Fruit fly (Drosophila melanogaster) whole organism, pupa: ENCODE results near the gene Trs33.

Source experiments
- CG12605 ChIP-seq: fragments of 200-800 bp; sonication (Bioruptor generic); IDR thresholded peaks from 2 replicates; pipeline ENCODE4 v1.3.6; 2022; ENCODE audit warnings: missing biosample characterization, missing genetic modification characterization
- CG13204 ChIP-seq: fragments of 200-800 bp; sonication (Bioruptor generic); optimal IDR thresholded peaks from 2 replicates; lab custom pipeline; 2018; ENCODE audit warnings: missing biosample characterization, mild to moderate bottlenecking, missing genetic modification characterization, moderate library complexity
- CG15710 ChIP-seq: fragments of 200-800 bp; sonication (Bioruptor generic); optimal IDR thresholded peaks from 2 replicates; lab custom pipeline; 2018; ENCODE audit warnings: missing biosample characterization, mild to moderate bottlenecking, missing genetic modification characterization, moderate library complexity
- CG17806 ChIP-seq: fragments of 200-800 bp; sonication (Bioruptor generic); optimal IDR thresholded peaks from 2 replicates; lab custom pipeline; 2018; ENCODE audit warnings: missing biosample characterization, mild to moderate bottlenecking, missing genetic modification characterization, moderate library complexity
- CG34367 ChIP-seq: fragments of 200-800 bp; sonication (Bioruptor generic); optimal IDR thresholded peaks from 2 replicates; lab custom pipeline; 2018; ENCODE audit warnings: missing biosample characterization, mild to moderate bottlenecking, missing genetic modification characterization
- CG4496 ChIP-seq: fragments of 200-800 bp; sonication (Bioruptor generic); IDR thresholded peaks from 3 replicates; pipeline ENCODE4 v1.3.6; 2022; ENCODE audit warnings: missing biosample characterization, missing genetic modification characterization
- CG8301 ChIP-seq: fragments of 200-800 bp; sonication (Bioruptor generic); optimal IDR thresholded peaks from 2 replicates; lab custom pipeline; 2018; ENCODE audit warnings: missing biosample characterization, mild to moderate bottlenecking, missing genetic modification characterization
- EcR ChIP-seq: fragments of 200-800 bp; sonication (Bioruptor generic); optimal IDR thresholded peaks from 3 replicates; lab custom pipeline; 2019; ENCODE audit warnings: missing biosample characterization, missing genetic modification characterization, mild to moderate bottlenecking, moderate library complexity, missing genetic modification reagents
- Pif1A ChIP-seq: fragments of 200-800 bp; sonication (Bioruptor generic); optimal IDR thresholded peaks from 3 replicates; lab custom pipeline; 2016; ENCODE audit warnings: missing biosample characterization, missing genetic modification characterization
- Pif1B ChIP-seq: fragments of 200-800 bp; sonication (Bioruptor generic); optimal IDR thresholded peaks from 3 replicates; lab custom pipeline; 2016; ENCODE audit warnings: missing biosample characterization, missing genetic modification characterization
- fd96Ca ChIP-seq: fragments of 200-800 bp; sonication (Bioruptor generic); IDR thresholded peaks from 3 replicates; pipeline ENCODE4 v1.3.6; 2022; ENCODE audit warnings: missing biosample characterization, missing genetic modification characterization
- rn ChIP-seq: fragments of 200-800 bp; sonication (Bioruptor generic); IDR thresholded peaks from 2 replicates; pipeline ENCODE4 v1.3.6; 2022; ENCODE audit warnings: missing biosample characterization, missing genetic modification characterization

- TF ChIP-seq CG34367 (no peak), Pif1B (GFP tag; lab: Kevin White, UChicago) (no peak), Pif1A (GFP tag; lab: Kevin White, UChicago) (no peak), CG4496 (GFP tag; lab: Robert Waterston, UW) (no peak), EcR (GFP tag; lab: Kevin White, UChicago) (no peak), CG17806 (no peak), fd96Ca (GFP tag; lab: Robert Waterston, UW) (no peak), CG13204 (GFP tag; lab: Kevin White, UChicago) (no peak), rn (GFP tag; lab: Robert Waterston, UW) (no peak), CG15710 (tag; lab: Kevin White, UChicago) (no peak), CG8301 (tag; lab: Kevin White, UChicago) (no peak), CG12605 (GFP tag; lab: Robert Waterston, UW) (no peak)
Observed at dm6 chr3R:15339111-15339510, 11.7 kb downstream of the Trs33 start.
